Worm (Caenorhabditis elegans) whole organism, L4 larva: Measurements from ENCODE around the gene lipl-7.
A peak's percentile ranks its signal among the peaks of the same experiment; 100 is the strongest.

Experiments
- D1046.2 ChIP-seq: fragments of 200-800 bp; sonication (Bioruptor generic); IDR thresholded peaks from 2 replicates; pipeline ENCODE4 v1.3.6; 2022; ENCODE audit warnings: missing genetic modification characterization, missing compliant biosample characterization
- F37D6.2 ChIP-seq: sonication (generic microtip); optimal IDR thresholded peaks from 2 replicates; lab custom pipeline; 2016; ENCODE audit warnings: mild to moderate bottlenecking, missing genetic modification characterization, missing compliant biosample characterization
- F44E2.7 ChIP-seq: fragments of 200-800 bp; sonication (Bioruptor generic); IDR thresholded peaks from 2 replicates; pipeline ENCODE4 v2.1.2; 2022; ENCODE audit warnings: missing genetic modification characterization, missing compliant biosample characterization
- T20F7.1 ChIP-seq: fragments of 200-800 bp; sonication (Bioruptor generic); optimal IDR thresholded peaks from 2 replicates; lab custom pipeline; 2018; ENCODE audit warnings: mild to moderate bottlenecking, missing genetic modification characterization, missing compliant biosample characterization
- Y75B8A.6 ChIP-seq: fragments of 200-800 bp; sonication (Bioruptor generic); IDR thresholded peaks from 2 replicates; pipeline ENCODE4 v1.3.6; 2022; ENCODE audit warnings: missing genetic modification reagents, missing genetic modification characterization, missing compliant biosample characterization
- aha-1 ChIP-seq: fragments of 150-350 bp; peaks from one replicate; lab custom pipeline; 2014; ENCODE audit warnings: missing biosample characterization, missing genetic modification characterization
- aly-2 ChIP-seq: sonication (generic microtip); optimal IDR thresholded peaks from 2 replicates; lab custom pipeline; 2018; ENCODE audit warnings: missing biosample characterization, missing genetic modification characterization
- ceh-28 ChIP-seq: fragments of 150-350 bp; optimal IDR thresholded peaks from 2 replicates; lab custom pipeline; 2014; ENCODE audit warnings: missing biosample characterization, missing genetic modification reagents, missing genetic modification characterization
- ceh-44 ChIP-seq: fragments of 200-800 bp; sonication (Bioruptor generic); IDR thresholded peaks from 2 replicates; pipeline ENCODE4 v1.3.6; 2022; ENCODE audit warnings: missing genetic modification reagents, missing genetic modification characterization, missing compliant biosample characterization
- ceh-82 ChIP-seq: sonication (generic microtip); optimal IDR thresholded peaks from 2 replicates; lab custom pipeline; 2017; ENCODE audit warnings: missing biosample characterization, missing genetic modification characterization
- ces-1 ChIP-seq: fragments of 150-350 bp; sonication (generic microtip); optimal IDR thresholded peaks from 4 replicates; lab custom pipeline; 2014; ENCODE audit warnings: missing biosample characterization, missing genetic modification reagents, missing genetic modification characterization
- daf-16 ChIP-seq, 3 experiments: sonication (generic microtip); optimal IDR thresholded peaks; 2 replicates each; lab custom pipeline; 2016 to 2017; ENCODE audit warnings: missing genetic modification characterization in 3 of 3, missing genetic modification reagents in 3 of 3, mild to moderate bottlenecking in 2 of 3, missing compliant biosample characterization in 2 of 3, missing biosample characterization in 1 of 3, moderate library complexity in 1 of 3
- egl-27 ChIP-seq: sonication (generic microtip); optimal IDR thresholded peaks from 3 replicates; lab custom pipeline; 2017; ENCODE audit warnings: missing biosample characterization, missing genetic modification reagents, missing genetic modification characterization
- egl-43 ChIP-seq: fragments of 200-800 bp; sonication (Bioruptor generic); IDR thresholded peaks from 2 replicates; pipeline ENCODE4 v1.3.6; 2022; ENCODE audit warnings: missing genetic modification reagents, missing genetic modification characterization, missing compliant biosample characterization
- fkh-10 ChIP-seq: fragments of 150-350 bp; optimal IDR thresholded peaks from 2 replicates; lab custom pipeline; 2014; ENCODE audit warnings: missing biosample characterization, missing genetic modification reagents, missing genetic modification characterization
- hif-1 ChIP-seq, 2 experiments: sonication (generic microtip); optimal IDR thresholded peaks; 2 replicates each; lab custom pipeline; 2016 to 2017; ENCODE audit warnings: missing compliant biosample characterization in 2 of 2, missing genetic modification characterization in 2 of 2, missing genetic modification reagents in 2 of 2, missing genotype in 2 of 2, mild to moderate bottlenecking in 1 of 2
- hmg-1.1 ChIP-seq: fragments of 200-800 bp; sonication (Bioruptor generic); IDR thresholded peaks from 2 replicates; pipeline ENCODE4 v1.3.6; 2022; ENCODE audit warnings: missing genetic modification reagents, missing genetic modification characterization, missing compliant biosample characterization
- lin-13 ChIP-seq: fragments of 150-350 bp; optimal IDR thresholded peaks from 2 replicates; lab custom pipeline; 2014; ENCODE audit warnings: missing biosample characterization, missing genetic modification reagents, missing genetic modification characterization
- lin-15B ChIP-seq: fragments of 150-350 bp; sonication (generic microtip); optimal IDR thresholded peaks from 3 replicates; lab custom pipeline; 2014; ENCODE audit warnings: missing biosample characterization, missing genetic modification characterization
- lin-38 ChIP-seq: fragments of 200-800 bp; sonication (Bioruptor generic); IDR thresholded peaks from 2 replicates; pipeline ENCODE4 v1.3.6; 2022; ENCODE audit warnings: missing genetic modification reagents, missing genetic modification characterization, missing compliant biosample characterization
- lin-39 ChIP-seq: fragments of 150-350 bp; optimal IDR thresholded peaks from 2 replicates; lab custom pipeline; 2014; ENCODE audit warnings: missing biosample characterization, missing genetic modification reagents, missing genetic modification characterization
- lsy-2 ChIP-seq, 2 experiments: fragments of 150-350 bp in 1 of 2; sonication (generic microtip) in 1 of 2; optimal IDR thresholded peaks; 2 replicates each; lab custom pipeline; 2014 to 2017; ENCODE audit warnings: missing biosample characterization in 2 of 2, missing genetic modification characterization in 2 of 2
- madf-9 ChIP-seq: fragments of 200-800 bp; sonication (Bioruptor generic); conservative IDR thresholded peaks from 2 replicates; pipeline ENCODE4 v1.3.6; 2022; ENCODE audit warnings: missing genetic modification reagents, missing genetic modification characterization, missing compliant biosample characterization
- mdl-1 ChIP-seq, 2 experiments: fragments of 150-350 bp in 1 of 2; sonication (generic microtip) in 1 of 2; optimal IDR thresholded peaks; 2 replicates each; lab custom pipeline; 2014 to 2017; ENCODE audit warnings: missing biosample characterization in 2 of 2, missing genetic modification characterization in 2 of 2
- mes-2 ChIP-seq: sonication (generic microtip); optimal IDR thresholded peaks from 2 replicates; lab custom pipeline; 2016; ENCODE audit warnings: missing genotype, mild to moderate bottlenecking, missing genetic modification characterization, missing compliant biosample characterization; ENCODE audit not compliant: poor library complexity, severe bottlenecking
- mxl-3 ChIP-seq: fragments of 200-800 bp; sonication (Bioruptor generic); optimal IDR thresholded peaks from 2 replicates; lab custom pipeline; 2018; ENCODE audit warnings: mild to moderate bottlenecking, missing genetic modification characterization, missing compliant biosample characterization
- nhr-102 ChIP-seq: sonication (generic microtip); optimal IDR thresholded peaks from 2 replicates; lab custom pipeline; 2016; ENCODE audit warnings: mild to moderate bottlenecking, missing genetic modification characterization, moderate library complexity, missing compliant biosample characterization
- nhr-11 ChIP-seq: fragments of 150-350 bp; optimal IDR thresholded peaks from 2 replicates; lab custom pipeline; 2014; ENCODE audit warnings: missing biosample characterization, missing genetic modification characterization
- nhr-25 ChIP-seq: sonication (generic microtip); optimal IDR thresholded peaks from 2 replicates; lab custom pipeline; 2017; ENCODE audit warnings: missing genetic modification characterization, mild to moderate bottlenecking, missing compliant biosample characterization, antibody characterized with exemption, moderate library complexity, borderline replicate concordance; ENCODE audit not compliant: insufficient read depth
- nhr-28 ChIP-seq: fragments of 150-350 bp; optimal IDR thresholded peaks from 2 replicates; lab custom pipeline; 2014; ENCODE audit warnings: missing biosample characterization, missing genetic modification characterization
- nhr-42 ChIP-seq: fragments of 200-800 bp; sonication (Bioruptor generic); IDR thresholded peaks from 2 replicates; pipeline ENCODE4 v1.3.6; 2022; ENCODE audit warnings: missing genetic modification characterization, missing compliant biosample characterization
- nhr-48 ChIP-seq: sonication (generic microtip); optimal IDR thresholded peaks from 2 replicates; lab custom pipeline; 2016; ENCODE audit warnings: mild to moderate bottlenecking, missing genetic modification characterization, missing compliant biosample characterization
- nhr-77 ChIP-seq: fragments of 150-350 bp; optimal IDR thresholded peaks from 2 replicates; lab custom pipeline; 2014; ENCODE audit warnings: missing biosample characterization, missing genetic modification characterization
- php-3 ChIP-seq: fragments of 200-800 bp; sonication (Bioruptor generic); IDR thresholded peaks from 2 replicates; pipeline ENCODE4 v1.3.6; 2022; ENCODE audit warnings: missing genetic modification reagents, missing genetic modification characterization, missing compliant biosample characterization
- pqm-1 ChIP-seq: sonication (generic microtip); optimal IDR thresholded peaks from 2 replicates; lab custom pipeline; 2017; ENCODE audit warnings: missing biosample characterization, missing genetic modification characterization
- rbr-2 ChIP-seq: sonication (generic microtip); optimal IDR thresholded peaks from 2 replicates; lab custom pipeline; 2016; ENCODE audit warnings: missing genotype, missing genetic modification characterization, missing compliant biosample characterization
- snpc-1.2 ChIP-seq: fragments of 200-800 bp; sonication (Bioruptor generic); IDR thresholded peaks from 2 replicates; pipeline ENCODE4 v1.3.6; 2022; ENCODE audit warnings: missing genetic modification reagents, missing genetic modification characterization, missing compliant biosample characterization
- spr-1 ChIP-seq: sonication (generic microtip); optimal IDR thresholded peaks from 2 replicates; lab custom pipeline; 2016; ENCODE audit warnings: mild to moderate bottlenecking, missing genetic modification characterization, missing compliant biosample characterization
- spr-3 ChIP-seq: fragments of 200-800 bp; sonication (Bioruptor generic); optimal IDR thresholded peaks from 2 replicates; lab custom pipeline; 2018; ENCODE audit warnings: mild to moderate bottlenecking, missing genetic modification characterization, missing compliant biosample characterization
- unc-130 ChIP-seq: sonication (generic microtip); optimal IDR thresholded peaks from 2 replicates; lab custom pipeline; 2016; ENCODE audit warnings: missing genetic modification reagents, missing genetic modification characterization, missing compliant biosample characterization
- unc-39 ChIP-seq: sonication (generic microtip); optimal IDR thresholded peaks from 2 replicates; lab custom pipeline; 2017; ENCODE audit warnings: missing biosample characterization, missing genetic modification characterization
- unc-62 ChIP-seq, 3 experiments: fragments of 150-350 bp in 1 of 3; sonication (generic microtip); optimal IDR thresholded peaks in 2 of 3; peaks in 1 of 3; 1 replicate in 1 of 3; 2 replicates in 2 of 3; lab custom pipeline; 2014 to 2017; ENCODE audit warnings: missing biosample characterization in 3 of 3, missing genetic modification characterization in 3 of 3, missing genetic modification reagents in 3 of 3, missing genotype in 1 of 3
- zag-1 ChIP-seq: fragments of 150-350 bp; optimal IDR thresholded peaks from 2 replicates; lab custom pipeline; 2014; ENCODE audit warnings: missing biosample characterization, missing genetic modification characterization
- zfp-2 ChIP-seq: sonication (generic microtip); optimal IDR thresholded peaks from 2 replicates; lab custom pipeline; 2016; ENCODE audit warnings: mild to moderate bottlenecking, missing genetic modification characterization, missing compliant biosample characterization
- zip-2 ChIP-seq: fragments of 150-350 bp; optimal IDR thresholded peaks from 2 replicates; lab custom pipeline; 2014; ENCODE audit warnings: missing biosample characterization, missing genetic modification characterization

The lipl-7 gene

ce11 chrIV:10252350-10252792, 10.7 kb upstream of the lipl-7 start (continued):
- TF ChIP-seq nhr-25 (tag; lab: Kevin White, UChicago) (peak; percentile 37), ces-1 (GFP tag; lab: Kevin White, UChicago) (no peak), nhr-102 (peak; percentile 76), ceh-44 (GFP tag; lab: Robert Waterston, UW) (no peak), zag-1 (peak; percentile 36)

DNA sequence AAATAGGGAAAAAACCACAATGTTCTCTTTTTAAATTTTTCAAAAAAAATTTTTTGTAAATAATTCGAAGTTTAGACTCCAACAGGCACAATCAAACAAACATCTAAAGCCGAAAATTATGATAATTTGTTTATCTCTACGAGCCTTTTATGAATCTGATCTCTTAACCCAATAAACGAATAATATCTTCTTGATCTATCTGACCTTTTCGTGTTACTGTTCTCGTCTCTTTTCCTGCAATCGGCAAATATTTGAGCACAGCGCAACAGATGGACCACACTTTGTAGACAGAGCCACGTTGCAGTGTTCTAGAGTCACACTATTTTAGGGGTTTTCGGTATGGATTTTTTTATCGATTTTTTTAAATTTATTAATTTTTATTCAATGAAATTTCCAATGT, 10.1 kb upstream of the lipl-7 start:
- TF ChIP-seq pqm-1 (tag; lab: Kevin White, UChicago) (no peak), madf-9 (no peak), rbr-2 (no peak), aly-2 (no peak), ceh-82 (tag; lab: Kevin White, UChicago) (no peak), aha-1 (tag; lab: Kevin White, UChicago) (peak; percentile 6)

- peak; percentile 27 for TF ChIP-seq nhr-28 (tag; lab: Kevin White, UChicago)
- TF ChIP-seq lin-39 (tag; lab: Kevin White, UChicago): no peak
- no peak for TF ChIP-seq spr-1
- no peak for TF ChIP-seq php-3 (GFP tag; lab: Robert Waterston, UW)
- TF ChIP-seq fkh-10 (GFP tag; lab: Kevin White, UChicago): no peak
- TF ChIP-seq daf-16 (GFP tag; optimal IDR thresholded peaks at IDR 0.05; lab: Kevin White, UChicago): no peak
- TF ChIP-seq daf-16 (tag; optimal IDR thresholded peaks at IDR 0.05; lab: Kevin White, UChicago): peak; percentile 33
Measured at ce11 chrIV:10251261-10251660, 9.6 kb upstream of the lipl-7 start.

DNA sequence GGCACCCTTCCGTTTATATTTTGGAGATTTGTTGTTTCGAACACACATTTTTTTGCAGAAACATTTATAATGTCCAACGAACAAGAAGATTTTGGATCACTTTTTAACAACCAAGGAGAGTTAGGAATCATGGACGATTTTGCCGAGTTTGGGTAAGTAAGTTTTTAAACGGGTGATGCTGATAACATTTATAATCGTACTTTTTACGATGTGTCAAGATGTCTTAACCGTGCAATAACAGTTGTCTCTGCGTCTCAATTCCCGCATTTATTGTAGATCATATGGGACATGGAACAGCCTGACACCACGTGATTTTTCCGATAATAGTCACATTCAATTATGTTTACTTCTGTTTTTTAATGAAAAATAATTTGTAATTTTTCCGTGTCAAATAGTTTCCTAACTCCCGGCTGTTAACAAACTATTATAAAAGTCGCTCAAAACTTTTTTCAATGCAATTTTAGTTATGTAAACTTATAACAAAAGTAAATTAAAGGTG, 9.0 kb upstream of the lipl-7 start, which contains the start of gene daf-14:
TSS of gene daf-14 (plus strand) at position 51 of the 499 bp plus-strand sequence.
- TF ChIP-seq unc-130 (GFP tag; lab: Kevin White, UChicago) (no peak), daf-16 (GFP tag; optimal IDR thresholded peaks at IDR 0.05; lab: Kevin White, UChicago) (no peak), daf-16 (tag; optimal IDR thresholded peaks at IDR 0.05; lab: Kevin White, UChicago) (peak; percentile 82), lin-38 (GFP tag; lab: Robert Waterston, UW) (no peak), D1046.2 (GFP tag; lab: Robert Waterston, UW) (no peak), egl-43 (GFP tag; lab: Robert Waterston, UW) (no peak), nhr-11 (tag; lab: Kevin White, UChicago) (no peak), zip-2 (no peak), unc-39 (no peak), Y75B8A.6 (GFP tag; lab: Robert Waterston, UW) (no peak), spr-3 (GFP tag; lab: Kevin White, UChicago) (no peak), hif-1 (tag; optimal IDR thresholded peaks at IDR 0.05; lab: Kevin White, UChicago) (no peak), egl-27 (tag; lab: Kevin White, UChicago) (no peak), madf-9 (no peak), hmg-1.1 (GFP tag; lab: Robert Waterston, UW) (no peak), snpc-1.2 (GFP tag; lab: Robert Waterston, UW) (no peak), nhr-42 (GFP tag; lab: Robert Waterston, UW) (no peak), nhr-48 (tag; lab: Kevin White, UChicago) (peak; percentile 20), rbr-2 (no peak), F44E2.7 (GFP tag; lab: Robert Waterston, UW) (no peak), T20F7.1 (GFP tag; lab: Kevin White, UChicago) (no peak), mes-2 (tag; lab: Kevin White, UChicago) (no peak), mdl-1 (tag; optimal IDR thresholded peaks at IDR 0.05; lab: Kevin White, UChicago) (no peak), nhr-77 (tag; lab: Kevin White, UChicago) (peak; percentile 30), mxl-3 (GFP tag; lab: Kevin White, UChicago) (no peak), lsy-2 (tag; optimal IDR thresholded peaks at IDR 0.05; lab: Kevin White, UChicago) (peak in 1 of 2 experiments; percentile 33), lin-15B (tag; lab: Kevin White, UChicago) (no peak), F37D6.2 (tag; lab: Kevin White, UChicago) (no peak), lin-13 (GFP tag; lab: Kevin White, UChicago) (no peak), lin-39 (tag; lab: Kevin White, UChicago) (no peak), zfp-2 (tag; lab: Kevin White, UChicago) (no peak), ceh-28 (tag; lab: Kevin White, UChicago) (no peak), unc-62 (GFP tag; optimal IDR thresholded peaks at IDR 0.05 in 1 of 2; lab: Kevin White, UChicago) (peak in 1 of 2 experiments; percentile 12), unc-62 (tag; optimal IDR thresholded peaks at IDR 0.05; lab: Kevin White, UChicago) (no peak)
